Fruit fly (Drosophila melanogaster): ENCODE data around the gene SPE.

Gene SPE

DNA sequence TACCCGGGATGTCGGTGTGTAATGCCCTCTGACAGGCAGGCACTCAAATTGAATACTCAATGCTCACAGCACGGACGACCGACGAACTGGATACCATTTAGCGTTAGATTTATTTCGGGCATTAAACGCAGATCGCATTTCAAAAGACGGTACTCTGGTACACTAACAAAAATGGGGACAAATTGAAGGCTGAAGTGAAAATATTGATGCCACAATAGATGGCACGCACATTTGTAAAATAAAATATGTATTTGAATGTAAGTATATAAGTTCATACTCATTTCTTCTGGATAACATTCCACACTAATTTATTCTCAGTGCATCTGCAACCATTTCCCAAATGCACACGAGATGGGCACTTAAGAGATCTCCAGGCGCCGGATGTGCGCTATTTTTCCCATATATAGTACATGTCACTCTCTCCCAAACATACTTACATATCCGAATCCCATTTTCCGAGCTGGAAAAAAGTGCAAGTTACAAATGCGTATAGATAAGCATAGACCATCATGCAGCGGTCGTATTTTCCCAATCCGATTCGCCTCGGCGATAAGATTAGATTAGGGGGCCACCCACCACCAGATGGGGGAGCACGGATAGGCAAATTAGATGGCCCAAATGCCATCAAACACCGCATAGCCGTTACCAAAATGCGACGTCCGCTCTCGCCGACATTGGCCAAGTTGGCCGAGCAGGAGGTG, 23.6 kb downstream of the SPE start, which contains the start of gene CG10301:
TSS of gene CG10301 (plus strand) at position 651 of the 701 bp plus-strand sequence.
- no peak for TF ChIP-seq BEAF-32 (GFP tag; optimal IDR thresholded peaks at IDR 0.05)
- TF ChIP-seq wek (GFP tag; optimal IDR thresholded peaks at IDR 0.05): peak; percentile 10
- TF ChIP-seq CG4424 (GFP tag; optimal IDR thresholded peaks at IDR 0.05): peak; percentile 59
- no peak for TF ChIP-seq CrebB (tag; optimal IDR thresholded peaks at IDR 0.05)
- peak; percentile 13 for TF ChIP-seq CTCF (GFP tag; optimal IDR thresholded peaks at IDR 0.05)
- peak; percentile 12 for TF ChIP-seq HHEX (GFP tag; optimal IDR thresholded peaks at IDR 0.05)
- no peak for TF ChIP-seq fu2 (GFP tag; optimal IDR thresholded peaks at IDR 0.05)
- peak; percentile 1 for TF ChIP-seq CG5180 (GFP tag; optimal IDR thresholded peaks at IDR 0.05)
- TF ChIP-seq Spps (tag; optimal IDR thresholded peaks at IDR 0.05): peak; percentile 28
- peak; percentile 65 for TF ChIP-seq grau (tag; optimal IDR thresholded peaks at IDR 0.05)
- TF ChIP-seq bab2 (GFP tag; optimal IDR thresholded peaks at IDR 0.05): peak; percentile 34
- TF ChIP-seq dan (GFP tag; IDR thresholded peaks at IDR 0.05): 0 out of 2 replicates have a peak, but pooled peaks have one; percentile 41
- TF ChIP-seq CG33213 (GFP tag; optimal IDR thresholded peaks at IDR 0.05): peak; percentile 19
- no peak for TF ChIP-seq fd3F (GFP tag; optimal IDR thresholded peaks at IDR 0.05)
- TF ChIP-seq HLH3B (GFP tag; IDR thresholded peaks at IDR 0.05): peak; percentile 43; the same call in 1 of the 2 replicates
- no peak for TF ChIP-seq CG4730 (GFP tag; IDR thresholded peaks at IDR 0.05)
- peak; percentile 16 for TF ChIP-seq CG4617 (GFP tag; optimal IDR thresholded peaks at IDR 0.05; ENCODE audit: borderline replicate concordance)
- peak in 1 of 2 experiments; percentile 81 for TF ChIP-seq bsh (GFP tag; optimal IDR thresholded peaks at IDR 0.05)
- TF ChIP-seq CG16779 (GFP tag; IDR thresholded peaks at IDR 0.05): no peak
- peak; percentile 53 for TF ChIP-seq CG10366 (GFP tag; IDR thresholded peaks at IDR 0.05)
- peak; percentile 8 for TF ChIP-seq Fer3 (tag; optimal IDR thresholded peaks at IDR 0.05)
- no peak for TF ChIP-seq Dip2 (GFP tag; IDR thresholded peaks at IDR 0.05)
- TF ChIP-seq Lpt (GFP tag; optimal IDR thresholded peaks at IDR 0.05): no peak
- peak; percentile 27; the same call in 1 of the 2 replicates for TF ChIP-seq slbo (GFP tag; IDR thresholded peaks at IDR 0.05)
- peak; percentile 68 for TF ChIP-seq CG8924 (tag; optimal IDR thresholded peaks at IDR 0.05)
- TF ChIP-seq sc (optimal IDR thresholded peaks at IDR 0.05): no peak
- TF ChIP-seq sc (GFP tag; optimal IDR thresholded peaks at IDR 0.05): peak; percentile 50
- TF ChIP-seq onecut (GFP tag; IDR thresholded peaks at IDR 0.05): peak; percentile 50; the same call in 1 of the 2 replicates
- no peak for TF ChIP-seq ftz-f1 (GFP tag; optimal IDR thresholded peaks at IDR 0.05)
- TF ChIP-seq ssp (GFP tag; IDR thresholded peaks at IDR 0.05): peak; percentile 36; the same call in 1 of the 2 replicates
- TF ChIP-seq Gug (GFP tag; IDR thresholded peaks at IDR 0.05): peak; percentile 18; the same call in 2 of the 4 replicates
- TF ChIP-seq CG5245 (GFP tag; optimal IDR thresholded peaks at IDR 0.05): peak; percentile 47
- peak; percentile 47 for TF ChIP-seq Hr3 (GFP tag; optimal IDR thresholded peaks at IDR 0.05)
- peak; percentile 62 for TF ChIP-seq CG13775 (GFP tag; optimal IDR thresholded peaks at IDR 0.05)
- no peak for TF ChIP-seq Mad (GFP tag; optimal IDR thresholded peaks at IDR 0.05)
- TF ChIP-seq CG32532 (GFP tag; IDR thresholded peaks at IDR 0.05): no peak
- TF ChIP-seq CG8944 (GFP tag; optimal IDR thresholded peaks at IDR 0.05): peak; percentile 22
- peak; percentile 49; the same call in 1 of the 2 replicates for TF ChIP-seq CG32772 (GFP tag; IDR thresholded peaks at IDR 0.05)
- TF ChIP-seq lov (optimal IDR thresholded peaks at IDR 0.05): no peak
- peak; percentile 62; the same call in 1 of the 3 replicates for TF ChIP-seq lov (GFP tag; IDR thresholded peaks at IDR 0.05)
- no peak for TF ChIP-seq cg (GFP tag; optimal IDR thresholded peaks at IDR 0.05)
- TF ChIP-seq chif (GFP tag; optimal IDR thresholded peaks at IDR 0.05): peak; percentile 30 to 77
- TF ChIP-seq Rx (GFP tag; IDR thresholded peaks at IDR 0.05): peak; percentile 39
- TF ChIP-seq CG33557 (GFP tag; optimal IDR thresholded peaks at IDR 0.05): peak; percentile 61
- TF ChIP-seq schlank (tag; optimal IDR thresholded peaks at IDR 0.05): no peak
- peak; percentile 52 for TF ChIP-seq oc (tag; optimal IDR thresholded peaks at IDR 0.05)
- peak; percentile 9 for TF ChIP-seq NC2α (GFP tag; optimal IDR thresholded peaks at IDR 0.05)
- TF ChIP-seq CG18764 (GFP tag; optimal IDR thresholded peaks at IDR 0.05): peak; percentile 47
- TF ChIP-seq sens-2 (GFP tag; IDR thresholded peaks at IDR 0.05): peak; percentile 71
- no peak for TF ChIP-seq CG6765 (GFP tag; optimal IDR thresholded peaks at IDR 0.05)
- TF ChIP-seq CG9609 (GFP tag; optimal IDR thresholded peaks at IDR 0.05): peak; percentile 6
